Fruit fly (Drosophila melanogaster): ENCODE measurements around the gene CG7542.

DNA sequence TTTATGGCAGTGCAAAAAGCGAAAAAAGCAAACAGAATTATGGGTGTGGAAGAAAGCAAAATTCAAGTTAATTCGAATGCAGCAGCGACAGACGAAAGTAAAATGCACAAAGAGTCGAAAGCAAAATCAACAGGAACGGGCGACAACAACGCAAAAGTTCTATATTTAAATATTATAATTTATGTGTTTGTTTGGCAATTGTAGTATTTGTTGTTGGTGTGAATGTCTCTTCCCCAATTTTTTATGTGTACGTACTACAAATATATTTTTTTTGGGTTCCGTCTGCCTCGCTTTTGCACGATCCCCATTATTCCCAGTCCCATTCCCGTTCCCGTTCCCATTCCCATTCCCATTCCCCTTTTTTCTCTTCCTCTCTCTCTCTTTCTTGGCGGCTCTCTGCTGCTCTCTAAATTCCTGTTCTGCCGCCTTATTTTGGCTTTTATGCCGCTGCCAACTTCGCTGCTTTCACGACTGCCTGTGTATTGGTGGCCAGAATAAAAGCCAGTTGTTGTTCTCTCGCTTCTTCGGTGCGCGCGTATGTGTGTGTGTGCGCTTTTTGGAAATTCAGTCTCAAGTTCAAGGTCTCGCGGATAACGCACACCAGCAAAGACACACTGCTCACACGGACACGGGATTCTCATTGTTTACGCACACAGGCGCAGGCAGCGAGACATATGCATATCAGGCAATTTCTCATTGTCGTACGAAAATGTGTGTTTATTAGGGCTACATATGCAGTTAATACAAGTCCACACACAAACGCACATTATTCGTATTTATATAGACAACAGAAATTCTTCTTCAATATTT, 20.3 kb downstream of the CG7542 start:
- peak; percentile 61 for TF ChIP-seq CG8478 (optimal IDR thresholded peaks at IDR 0.05)
- TF ChIP-seq psq (optimal IDR thresholded peaks at IDR 0.05), result no peak
- TF ChIP-seq pan (optimal IDR thresholded peaks at IDR 0.05), result no peak
